Worm (Caenorhabditis elegans) whole organism, late embryonic: Measurements from ENCODE around the gene smim-14.

Experiments used
- F13H6.1 ChIP-seq: sonication (generic microtip); optimal IDR thresholded peaks from 2 replicates; lab custom pipeline; 2016; ENCODE audit warnings: missing genetic modification characterization, missing compliant biosample characterization
- K09A11.1 ChIP-seq: sonication (generic microtip); optimal IDR thresholded peaks from 2 replicates; lab custom pipeline; 2017; ENCODE audit warnings: antibody characterized with exemption, mild to moderate bottlenecking, missing genetic modification characterization, missing compliant biosample characterization; ENCODE audit not compliant: insufficient read depth
- dmd-4 ChIP-seq: sonication (generic microtip); optimal IDR thresholded peaks from 2 replicates; lab custom pipeline; 2016; ENCODE audit warnings: borderline replicate concordance, missing genetic modification characterization, missing compliant biosample characterization
- nfya-1 ChIP-seq: sonication (generic microtip); optimal IDR thresholded peaks from 2 replicates; lab custom pipeline; 2017; ENCODE audit warnings: missing genetic modification characterization, mild to moderate bottlenecking, missing compliant biosample characterization, antibody characterized with exemption, moderate library complexity
- nhr-11 ChIP-seq: fragments of 150-350 bp; optimal IDR thresholded peaks from 2 replicates; lab custom pipeline; 2014; ENCODE audit warnings: missing biosample characterization, missing genetic modification characterization
- pros-1 ChIP-seq: fragments of 150-350 bp; optimal IDR thresholded peaks from 2 replicates; lab custom pipeline; 2014; ENCODE audit warnings: missing biosample characterization, missing genetic modification reagents, missing genetic modification characterization
- sox-4 ChIP-seq: sonication (generic microtip); optimal IDR thresholded peaks from 2 replicates; lab custom pipeline; 2017; ENCODE audit warnings: mild to moderate bottlenecking, missing genetic modification characterization, inconsistent platforms, missing compliant biosample characterization
- tbx-2 ChIP-seq: sonication (generic microtip); optimal IDR thresholded peaks from 2 replicates; lab custom pipeline; 2016; ENCODE audit warnings: missing genetic modification characterization, missing compliant biosample characterization

DNA sequence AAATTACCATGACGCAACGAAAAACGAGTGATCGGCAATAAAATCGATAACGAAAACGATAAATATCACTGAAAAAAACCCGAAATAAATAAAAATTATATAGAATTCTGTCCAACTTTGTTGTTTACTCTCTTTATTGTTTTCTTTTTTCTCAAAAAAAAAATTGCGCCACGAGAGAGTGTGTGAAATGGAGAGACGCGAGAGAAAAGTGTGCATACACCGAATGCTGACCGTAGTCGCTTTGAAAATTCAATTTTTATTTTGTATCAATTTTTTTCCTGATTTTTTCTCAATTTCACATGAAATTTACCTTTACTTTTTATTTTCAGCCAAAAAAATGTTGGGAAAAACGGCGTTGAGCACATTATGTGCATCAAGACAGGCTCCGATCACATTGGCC, 40.4 kb upstream of the smim-14 start, which contains the start of the genes M01F1.4 and mrpl-35:
- TF ChIP-seq dmd-4 (tag; lab: Kevin White, UChicago) = no peak
- TF ChIP-seq nfya-1 (tag; lab: Kevin White, UChicago) = no peak
- TF ChIP-seq tbx-2 = no peak
- no peak for TF ChIP-seq nhr-11 (tag; lab: Kevin White, UChicago)
- no peak for TF ChIP-seq pros-1
- no peak for TF ChIP-seq K09A11.1
- no peak for TF ChIP-seq F13H6.1 (tag; lab: Kevin White, UChicago)
- no peak for TF ChIP-seq sox-4 (tag; lab: Kevin White, UChicago)
